Worm (Caenorhabditis elegans) whole organism, early embryonic: ENCODE results near the gene txdc-9.

Source experiments
- B0310.2 ChIP-seq: sonication (generic microtip); optimal IDR thresholded peaks from 2 replicates; lab custom pipeline; 2016; ENCODE audit warnings: mild to moderate bottlenecking, missing genetic modification characterization, missing compliant biosample characterization
- F13C5.2 ChIP-seq: sonication (generic microtip); optimal IDR thresholded peaks from 2 replicates; lab custom pipeline; 2017; ENCODE audit warnings: mild to moderate bottlenecking, missing genetic modification characterization, inconsistent platforms, missing compliant biosample characterization
- aly-1 ChIP-seq: sonication (generic microtip); optimal IDR thresholded peaks from 2 replicates; lab custom pipeline; 2016; ENCODE audit warnings: missing genetic modification characterization, missing compliant biosample characterization
- ama-1 ChIP-seq: fragments of 150-350 bp; optimal IDR thresholded peaks from 2 replicates; lab custom pipeline; 2014
- ceh-13 ChIP-seq: fragments of 200-800 bp; sonication (Bioruptor generic); optimal IDR thresholded peaks from 2 replicates; lab custom pipeline; 2018; ENCODE audit warnings: mild to moderate bottlenecking, missing genetic modification characterization, missing compliant biosample characterization
- ceh-36 ChIP-seq: sonication (generic microtip); optimal IDR thresholded peaks from 2 replicates; lab custom pipeline; 2016; ENCODE audit warnings: missing genetic modification characterization, inconsistent platforms, missing compliant biosample characterization
- ets-7 ChIP-seq: sonication (generic microtip); optimal IDR thresholded peaks from 2 replicates; lab custom pipeline; 2016; ENCODE audit warnings: missing genotype, missing genetic modification characterization, missing compliant biosample characterization
- flt-1 ChIP-seq: fragments of 200-800 bp; sonication (Bioruptor generic); IDR thresholded peaks from 2 replicates; pipeline ENCODE4 v1.3.6; 2022; ENCODE audit warnings: missing genetic modification characterization, missing compliant biosample characterization
- hmbx-1 ChIP-seq: sonication (generic microtip); optimal IDR thresholded peaks from 2 replicates; lab custom pipeline; 2016; ENCODE audit warnings: mild to moderate bottlenecking, missing genetic modification characterization, missing compliant biosample characterization
- hmg-4 ChIP-seq: fragments of 200-800 bp; sonication (Bioruptor generic); optimal IDR thresholded peaks from 2 replicates; lab custom pipeline; 2018; ENCODE audit warnings: mild to moderate bottlenecking, missing genetic modification characterization, missing compliant biosample characterization
- hnd-1 ChIP-seq: sonication (generic microtip); optimal IDR thresholded peaks from 2 replicates; lab custom pipeline; 2016; ENCODE audit warnings: missing genetic modification characterization, missing compliant biosample characterization
- pes-1 ChIP-seq: fragments of 200-800 bp; sonication (Bioruptor generic); IDR thresholded peaks from 2 replicates; pipeline ENCODE4 v1.3.6; 2022; ENCODE audit warnings: missing genetic modification reagents, missing genetic modification characterization, missing compliant biosample characterization
- scrt-1 ChIP-seq: fragments of 200-800 bp; sonication (Bioruptor generic); IDR thresholded peaks from 2 replicates; pipeline ENCODE4 v1.3.6; 2022; ENCODE audit warnings: missing genetic modification characterization, missing compliant biosample characterization
- sea-1 ChIP-seq: fragments of 200-800 bp; sonication (Bioruptor generic); conservative IDR thresholded peaks from 2 replicates; pipeline ENCODE4 v1.3.6; 2022; ENCODE audit warnings: missing genetic modification characterization, missing compliant biosample characterization
- tbx-11 ChIP-seq: fragments of 200-800 bp; sonication (Bioruptor generic); IDR thresholded peaks from 2 replicates; pipeline ENCODE4 v1.3.6; 2022; ENCODE audit warnings: missing genetic modification characterization, missing compliant biosample characterization
- tbx-37 ChIP-seq: fragments of 200-800 bp; sonication (Bioruptor generic); conservative IDR thresholded peaks from 2 replicates; pipeline ENCODE4 v1.3.6; 2022; ENCODE audit warnings: missing genetic modification reagents, missing genetic modification characterization, missing compliant biosample characterization
- tra-4 ChIP-seq: sonication (generic microtip); optimal IDR thresholded peaks from 2 replicates; lab custom pipeline; 2017; ENCODE audit warnings: missing genetic modification characterization, missing compliant biosample characterization

txdc-9 gene

DNA sequence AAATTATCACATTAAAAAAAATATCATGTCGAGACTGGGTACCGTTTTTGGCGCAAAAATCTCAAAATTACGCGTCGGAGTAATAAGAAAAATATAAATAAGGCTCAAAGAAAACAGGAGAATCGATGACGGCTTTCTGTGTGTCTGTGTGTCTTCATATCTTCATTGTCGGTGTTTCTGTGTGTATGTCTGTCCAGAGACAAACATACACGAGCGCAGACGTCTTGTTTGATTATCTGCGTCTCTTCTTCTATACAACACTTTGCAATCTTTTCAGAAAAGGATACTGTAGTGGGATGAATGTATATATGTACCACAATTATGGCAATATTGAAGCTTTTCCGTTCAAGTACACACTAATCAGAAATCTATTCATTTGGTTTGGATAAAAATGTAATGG is 12.4 kb downstream of the txdc-9 start, which contains the start of gene C05D11.13:
C05D11.13 (minus strand) TSS at position 252 of the 400 bp plus-strand sequence.
- TF ChIP-seq aly-1: no peak
- TF ChIP-seq ama-1 (lab: Kevin White, UChicago): no peak
- TF ChIP-seq tbx-11 (GFP tag; lab: Robert Waterston, UW): no peak
- no peak for TF ChIP-seq flt-1 (GFP tag; lab: Robert Waterston, UW)
- no peak for TF ChIP-seq tbx-37
- no peak for TF ChIP-seq sea-1 (GFP tag; lab: Robert Waterston, UW)

ce11 chrIII:6446807-6447206 is 14.8 kb downstream of the txdc-9 start, which contains the start of gene let-721:
Gene let-721, minus strand, starts transcription at chrIII:6446907.
- TF ChIP-seq pes-1: no peak
- no peak for TF ChIP-seq flt-1 (GFP tag; lab: Robert Waterston, UW)
- TF ChIP-seq scrt-1 (GFP tag; lab: Robert Waterston, UW): no peak
- no peak for TF ChIP-seq sea-1 (GFP tag; lab: Robert Waterston, UW)
- TF ChIP-seq tbx-11 (GFP tag; lab: Robert Waterston, UW): no peak
- no peak for TF ChIP-seq aly-1

ce11 chrIII:6447521-6447920 is 15.5 kb downstream of the txdc-9 start:
- TF ChIP-seq sea-1 (GFP tag; lab: Robert Waterston, UW) (0 out of 2 replicates have a peak, but pooled peaks have one; percentile 30), pes-1 (no peak), ets-7 (tag; lab: Kevin White, UChicago) (no peak), scrt-1 (GFP tag; lab: Robert Waterston, UW) (no peak)

- peak; percentile 70 for TF ChIP-seq ama-1 (lab: Kevin White, UChicago)
- TF ChIP-seq pes-1: peak; percentile 34; the same call in 1 of the 2 replicates
- no peak for TF ChIP-seq B0310.2 (tag; lab: Kevin White, UChicago)
These were observed 17.9 kb downstream of the txdc-9 start for ce11 chrIII:6449854-6450253.

DNA sequence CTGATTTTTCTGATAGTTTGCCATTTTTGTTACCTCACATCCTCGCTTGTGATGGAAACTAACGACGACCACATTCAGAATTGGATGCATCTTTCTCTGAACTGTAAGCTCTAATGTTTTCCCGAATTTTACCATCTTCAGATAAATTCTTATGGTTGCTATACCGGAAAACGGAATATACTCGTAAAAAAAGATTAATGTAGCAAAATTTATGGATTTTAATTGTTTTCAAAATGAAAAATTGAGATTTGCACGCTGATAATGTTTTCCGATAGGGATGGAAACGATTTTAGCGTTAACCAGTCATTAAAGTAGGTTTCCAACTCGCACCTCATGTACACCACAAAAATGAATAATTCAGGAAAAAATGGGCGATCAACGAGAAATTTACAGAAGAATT is 18.6 kb downstream of the txdc-9 start, which contains the start of gene T26A5.6:
T26A5.6 (minus strand) TSS at position 101 of the 400 bp plus-strand sequence.
- TF ChIP-seq sea-1 (GFP tag; lab: Robert Waterston, UW) (no peak), hmg-4 (GFP tag; lab: Kevin White, UChicago) (no peak), tbx-37 (no peak), tbx-11 (GFP tag; lab: Robert Waterston, UW) (no peak), ama-1 (lab: Kevin White, UChicago) (no peak), aly-1 (no peak), scrt-1 (GFP tag; lab: Robert Waterston, UW) (no peak), hnd-1 (tag; lab: Kevin White, UChicago) (no peak), hmbx-1 (no peak), flt-1 (GFP tag; lab: Robert Waterston, UW) (no peak), pes-1 (no peak), B0310.2 (tag; lab: Kevin White, UChicago) (no peak), F13C5.2 (tag; lab: Kevin White, UChicago) (no peak), ets-7 (tag; lab: Kevin White, UChicago) (no peak), tra-4 (tag; lab: Kevin White, UChicago) (no peak), ceh-36 (tag; lab: Kevin White, UChicago) (no peak), ceh-13 (GFP tag; lab: Kevin White, UChicago) (no peak)

DNA sequence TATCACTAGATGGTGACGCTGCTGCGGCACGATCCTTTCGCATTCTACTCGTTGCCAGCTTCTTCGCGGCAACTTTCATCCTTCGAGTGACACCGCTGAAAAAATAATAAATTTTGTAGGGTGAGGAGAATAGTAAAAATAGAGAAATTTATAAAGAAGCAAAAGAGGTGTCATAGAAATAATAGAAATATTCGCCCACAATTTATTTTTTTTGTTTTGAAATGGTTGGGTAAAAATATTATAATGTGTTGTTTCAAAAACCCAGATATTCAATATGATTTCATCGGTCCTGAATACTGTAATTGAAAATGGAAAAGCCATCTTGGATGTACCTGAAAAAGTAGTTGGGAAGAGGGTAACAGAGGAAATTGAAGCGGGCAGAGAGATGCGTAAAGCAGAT is 20.3 kb downstream of the txdc-9 start, which contains the start of gene set-1:
set-1 (minus strand) TSS at position 101 of the 400 bp plus-strand sequence.
- no peak for TF ChIP-seq ets-7 (tag; lab: Kevin White, UChicago)
- TF ChIP-seq tra-4 (tag; lab: Kevin White, UChicago): no peak
- no peak for TF ChIP-seq sea-1 (GFP tag; lab: Robert Waterston, UW)
- no peak for TF ChIP-seq tbx-37
- no peak for TF ChIP-seq tbx-11 (GFP tag; lab: Robert Waterston, UW)
- TF ChIP-seq pes-1: no peak
- TF ChIP-seq hmbx-1: no peak
- TF ChIP-seq hmg-4 (GFP tag; lab: Kevin White, UChicago): no peak
- TF ChIP-seq ceh-13 (GFP tag; lab: Kevin White, UChicago): no peak
- TF ChIP-seq aly-1: no peak
- TF ChIP-seq flt-1 (GFP tag; lab: Robert Waterston, UW): no peak
- TF ChIP-seq hnd-1 (tag; lab: Kevin White, UChicago): no peak
- TF ChIP-seq ama-1 (lab: Kevin White, UChicago): no peak
- TF ChIP-seq F13C5.2 (tag; lab: Kevin White, UChicago): no peak
- TF ChIP-seq ceh-36 (tag; lab: Kevin White, UChicago): no peak

DNA sequence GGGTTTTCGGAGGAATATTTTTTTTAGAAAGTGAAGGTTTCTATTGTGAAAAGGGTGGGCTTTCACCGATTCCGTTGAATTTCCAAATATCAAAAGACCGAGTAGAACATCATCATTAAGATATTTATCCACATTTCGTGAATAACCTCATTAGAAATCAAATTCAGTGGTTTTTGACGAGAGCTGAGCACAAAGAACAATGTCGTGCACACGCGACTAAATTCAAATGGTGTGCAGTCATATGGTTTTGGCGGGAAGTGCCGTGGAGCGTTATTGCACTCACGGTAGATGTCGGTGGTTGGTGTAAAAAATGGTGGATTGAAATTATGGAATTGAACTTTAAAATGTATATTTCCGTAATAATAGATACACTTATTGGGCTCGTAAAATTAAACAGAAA is 20.7 kb downstream of the txdc-9 start:
- TF ChIP-seq ceh-13 (GFP tag; lab: Kevin White, UChicago) (no peak), B0310.2 (tag; lab: Kevin White, UChicago) (no peak), sea-1 (GFP tag; lab: Robert Waterston, UW) (no peak), hnd-1 (tag; lab: Kevin White, UChicago) (no peak), ama-1 (lab: Kevin White, UChicago) (no peak), hmbx-1 (no peak), ets-7 (tag; lab: Kevin White, UChicago) (no peak), F13C5.2 (tag; lab: Kevin White, UChicago) (no peak), flt-1 (GFP tag; lab: Robert Waterston, UW) (no peak)

DNA sequence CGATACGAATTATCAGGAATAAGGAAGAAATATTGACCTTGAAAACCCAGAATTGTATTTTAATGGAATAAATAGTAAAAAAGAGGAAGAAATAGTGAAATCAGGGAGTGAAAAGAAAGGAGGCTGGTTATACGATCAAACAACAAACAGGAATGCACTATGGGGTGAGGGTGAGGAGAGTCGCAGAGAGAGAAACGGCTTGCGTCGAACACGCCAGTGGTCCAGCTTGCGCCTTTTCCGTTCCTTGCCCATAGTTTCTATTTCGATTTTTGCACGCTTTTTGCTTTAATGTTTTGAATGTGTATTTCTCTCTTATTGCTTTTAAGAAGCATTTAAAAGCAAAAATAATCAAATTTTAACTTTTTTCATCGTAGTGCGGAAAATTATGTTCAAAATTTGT is 21.7 kb downstream of the txdc-9 start:
- TF ChIP-seq F13C5.2 (tag; lab: Kevin White, UChicago): peak; percentile 83
- TF ChIP-seq hmbx-1: no peak
- TF ChIP-seq tbx-37: 0 out of 2 replicates have a peak, but pooled peaks have one; percentile 46
- no peak for TF ChIP-seq ama-1 (lab: Kevin White, UChicago)
- TF ChIP-seq hmg-4 (GFP tag; lab: Kevin White, UChicago): peak; percentile 62
- TF ChIP-seq sea-1 (GFP tag; lab: Robert Waterston, UW): peak; percentile 64; the same call in 1 of the 2 replicates
- TF ChIP-seq hnd-1 (tag; lab: Kevin White, UChicago): peak; percentile 28
- peak; percentile 37 for TF ChIP-seq ceh-36 (tag; lab: Kevin White, UChicago)
- TF ChIP-seq ceh-13 (GFP tag; lab: Kevin White, UChicago): no peak
- TF ChIP-seq ets-7 (tag; lab: Kevin White, UChicago): peak; percentile 65
- TF ChIP-seq flt-1 (GFP tag; lab: Robert Waterston, UW): 0 out of 2 replicates have a peak, but pooled peaks have one; percentile 42
- TF ChIP-seq tra-4 (tag; lab: Kevin White, UChicago): no peak
- no peak for TF ChIP-seq aly-1
- peak; percentile 70 for TF ChIP-seq pes-1
- peak; percentile 39 for TF ChIP-seq B0310.2 (tag; lab: Kevin White, UChicago)
- peak; percentile 38; the same call in 1 of the 2 replicates for TF ChIP-seq tbx-11 (GFP tag; lab: Robert Waterston, UW)
- TF ChIP-seq scrt-1 (GFP tag; lab: Robert Waterston, UW): no peak
